Worm (Caenorhabditis elegans): ENCODE data around the gene rps-29.

rps-29 gene

ce11 chrIII:794000-794399, at the start of gene rps-29:
Gene rps-29, plus strand, starts transcription at chrIII:794300.
- no peak for TF ChIP-seq unc-62 (GFP tag; optimal IDR thresholded peaks at IDR 0.05)

ce11 chrIII:744459-744858, 49.6 kb upstream of the rps-29 start:
- TF ChIP-seq unc-62 (GFP tag; optimal IDR thresholded peaks at IDR 0.05) = no peak

- no peak for TF ChIP-seq unc-62 (GFP tag; optimal IDR thresholded peaks at IDR 0.05)
Observed at ce11 chrIII:748782-749181, 45.3 kb upstream of the rps-29 start.

ce11 chrIII:750028-750427, 44.1 kb upstream of the rps-29 start:
- TF ChIP-seq unc-62 (GFP tag; optimal IDR thresholded peaks at IDR 0.05) = no peak

DNA sequence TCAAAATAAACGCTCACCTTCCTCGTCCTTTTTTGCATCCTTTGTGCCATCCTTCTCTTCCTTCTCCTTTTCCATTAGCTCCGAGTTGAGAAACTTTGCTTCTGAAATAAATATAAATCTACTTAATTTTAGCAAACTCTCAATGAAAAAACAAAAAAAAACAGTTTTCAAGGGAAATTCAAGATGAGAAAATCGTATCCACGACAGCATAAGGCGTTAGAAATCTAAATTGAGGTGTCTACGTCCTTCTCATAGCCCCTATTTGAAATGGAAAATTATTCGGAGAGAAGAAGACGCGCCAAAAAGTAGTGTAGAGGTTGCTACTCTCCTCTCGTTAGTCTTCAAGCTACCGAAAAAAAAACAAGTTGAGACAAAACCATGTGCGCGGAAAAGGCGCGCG, 41.8 kb upstream of the rps-29 start, which contains the start of gene pat-12:
TSS of gene pat-12 (minus strand) at position 101 of the 400 bp plus-strand sequence.
- TF ChIP-seq unc-62 (GFP tag; optimal IDR thresholded peaks at IDR 0.05) = no peak

ce11 chrIII:754371-754770, 39.7 kb upstream of the rps-29 start:
- TF ChIP-seq unc-62 (GFP tag; optimal IDR thresholded peaks at IDR 0.05) = no peak

DNA sequence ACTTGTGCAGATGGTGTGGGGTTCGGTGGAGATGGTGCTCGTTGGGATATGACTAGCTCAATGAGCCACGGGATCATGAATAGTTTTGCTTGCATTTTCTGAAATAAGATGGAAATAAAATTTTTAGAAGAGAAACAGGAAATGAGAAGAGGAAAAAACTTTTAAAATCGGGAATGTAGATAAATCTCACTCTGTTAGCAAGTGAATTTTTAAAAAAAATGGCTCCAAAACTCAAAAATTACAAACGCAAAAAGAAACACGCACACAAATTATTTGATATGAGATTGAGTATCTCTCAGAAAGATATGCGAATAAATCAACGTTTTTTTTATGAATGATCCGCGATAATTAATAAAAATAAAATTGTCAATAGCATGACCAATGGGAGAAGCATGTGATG, 36.1 kb upstream of the rps-29 start, which contains the start of gene T17H7.7:
TSS of gene T17H7.7 (minus strand) at position 101 of the 400 bp plus-strand sequence.
- no peak for TF ChIP-seq unc-62 (GFP tag; optimal IDR thresholded peaks at IDR 0.05)

ce11 chrIII:759675-760074, 34.4 kb upstream of the rps-29 start:
- no peak for TF ChIP-seq unc-62 (GFP tag; optimal IDR thresholded peaks at IDR 0.05)

ce11 chrIII:761476-761875, 32.6 kb upstream of the rps-29 start, which contains the start of gene nlp-52:
Gene nlp-52, plus strand, starts transcription at chrIII:761776.
- no peak for TF ChIP-seq unc-62 (GFP tag; optimal IDR thresholded peaks at IDR 0.05)

- TF ChIP-seq unc-62 (GFP tag; optimal IDR thresholded peaks at IDR 0.05) = no peak
Observed at ce11 chrIII:762508-762907, 31.6 kb upstream of the rps-29 start.

ce11 chrIII:764404-764803, 29.7 kb upstream of the rps-29 start:
- TF ChIP-seq unc-62 (GFP tag; optimal IDR thresholded peaks at IDR 0.05) = no peak

ce11 chrIII:764884-765283, 29.2 kb upstream of the rps-29 start, which contains the start of gene ptl-1:
Gene ptl-1, plus strand, starts transcription at chrIII:765184.
- no peak for TF ChIP-seq unc-62 (GFP tag; optimal IDR thresholded peaks at IDR 0.05)

DNA sequence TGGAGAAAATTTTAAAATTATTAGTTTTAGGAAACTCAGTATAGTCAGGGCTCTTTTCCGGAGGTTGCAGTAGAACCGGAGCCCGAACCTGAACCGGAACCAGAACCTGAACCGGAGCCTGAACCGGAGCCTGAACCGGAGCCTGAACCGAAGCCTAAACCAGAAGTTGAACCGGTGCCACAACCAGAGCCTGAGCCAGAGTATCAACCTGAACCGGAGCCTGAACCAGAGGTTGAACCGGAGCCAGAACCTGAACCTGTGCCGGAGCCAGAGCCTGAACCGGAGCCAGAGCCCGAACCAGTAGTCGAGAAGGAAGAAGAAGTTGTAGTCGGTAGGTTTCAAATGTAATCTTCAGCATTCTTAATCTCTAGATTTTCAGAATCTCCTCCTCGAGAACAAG, 25.6 kb upstream of the rps-29 start:
- TF ChIP-seq unc-62 (GFP tag; optimal IDR thresholded peaks at IDR 0.05) = no peak

DNA sequence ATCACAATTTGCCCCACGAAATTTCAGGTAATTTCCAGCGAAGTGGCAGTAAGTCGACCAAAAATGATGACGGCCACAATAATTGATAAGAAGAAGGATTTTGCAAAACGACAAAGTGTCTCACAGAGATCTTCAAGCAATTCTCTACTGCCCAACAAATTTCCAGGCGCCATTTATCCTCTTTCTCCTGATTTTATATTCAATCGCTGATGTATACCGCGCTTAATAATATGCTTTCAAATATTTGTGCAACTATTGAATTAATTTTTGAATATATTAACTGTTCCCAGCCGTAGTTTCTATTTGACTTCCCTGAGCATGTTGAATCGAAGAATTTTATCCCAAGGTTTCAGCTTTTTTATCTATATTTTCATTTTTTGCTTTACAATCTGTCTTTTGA, 23.1 kb upstream of the rps-29 start, which contains the start of gene tpst-2:
TSS of gene tpst-2 (plus strand) at position 301 of the 400 bp plus-strand sequence.
- no peak for TF ChIP-seq unc-62 (GFP tag; optimal IDR thresholded peaks at IDR 0.05)

DNA sequence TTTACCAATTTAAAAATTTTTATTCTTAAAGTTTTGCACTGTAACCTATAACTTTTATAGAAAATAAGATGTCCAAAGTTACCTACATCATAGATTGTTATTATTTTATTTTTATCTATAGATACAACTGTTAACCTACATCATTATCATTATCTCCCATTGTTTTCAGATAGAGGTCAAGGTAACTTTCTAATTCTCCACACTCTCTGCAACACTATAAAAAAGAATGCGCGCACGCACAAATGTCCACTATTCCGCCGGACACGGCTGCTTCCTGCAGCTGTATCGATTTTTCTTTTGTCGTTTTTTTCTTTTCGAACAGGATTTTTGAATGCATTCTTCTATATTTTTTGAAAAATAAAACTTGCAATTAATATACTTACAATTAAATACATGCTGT, 21.4 kb upstream of the rps-29 start:
- no peak for TF ChIP-seq unc-62 (GFP tag; optimal IDR thresholded peaks at IDR 0.05)

ce11 chrIII:773114-773513, 21.0 kb upstream of the rps-29 start, which contains the start of gene cyn-6:
Gene cyn-6, plus strand, starts transcription at chrIII:773414.
- no peak for TF ChIP-seq unc-62 (GFP tag; optimal IDR thresholded peaks at IDR 0.05)

ce11 chrIII:775443-775842, 18.7 kb upstream of the rps-29 start:
- no peak for TF ChIP-seq unc-62 (GFP tag; optimal IDR thresholded peaks at IDR 0.05)

- TF ChIP-seq unc-62 (GFP tag; optimal IDR thresholded peaks at IDR 0.05) = no peak
Observed at ce11 chrIII:778771-779170, 15.3 kb upstream of the rps-29 start, which contains the start of gene alh-11. Gene alh-11, minus strand, starts transcription at chrIII:778871.

Measured in whole organism, dauer.